Worm (Caenorhabditis elegans): Measurements from ENCODE around the gene Y57G11C.48.

DNA sequence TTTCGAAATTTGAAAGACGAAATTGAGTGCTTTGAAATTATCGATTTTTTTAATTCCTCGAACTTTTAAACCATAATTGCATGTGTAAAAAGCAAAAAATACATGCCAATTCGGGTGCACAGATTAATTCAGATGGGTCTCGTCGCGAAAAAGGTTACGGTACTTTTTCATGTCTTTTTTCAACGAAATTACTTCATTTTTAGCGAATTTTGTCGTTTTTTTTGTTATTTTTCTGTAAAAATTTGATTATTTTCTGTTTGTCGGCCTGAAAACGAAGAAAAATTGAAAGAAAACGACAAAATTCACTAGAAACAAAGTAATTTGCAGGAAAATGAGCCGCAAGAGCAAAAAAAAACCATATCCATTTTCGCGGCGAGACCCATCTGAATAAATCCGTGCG lies 10.7 kb upstream of the Y57G11C.48 start:
- TF ChIP-seq klf-2 (GFP tag; conservative IDR thresholded peaks at IDR 0.05) = no peak
- no peak for TF ChIP-seq ztf-29 (GFP tag; IDR thresholded peaks at IDR 0.05)
- no peak for TF ChIP-seq med-1 (GFP tag; optimal IDR thresholded peaks at IDR 0.05; ENCODE audit: insufficient read depth)
- no peak for TF ChIP-seq cog-1 (tag; optimal IDR thresholded peaks at IDR 0.05)
- no peak for TF ChIP-seq ref-1 (GFP tag; conservative IDR thresholded peaks at IDR 0.05)
- TF ChIP-seq flt-1 (GFP tag; IDR thresholded peaks at IDR 0.05) = no peak
- no peak for TF ChIP-seq T22C8.4 (GFP tag; IDR thresholded peaks at IDR 0.05)
